Worm (Caenorhabditis elegans) whole organism, early embryonic: Measurements from ENCODE around the gene C35B1.7.

Source experiments
- B0310.2 ChIP-seq: sonication (generic microtip); optimal IDR thresholded peaks from 2 replicates; lab custom pipeline; 2016; ENCODE audit warnings: mild to moderate bottlenecking, missing genetic modification characterization, missing compliant biosample characterization
- aly-1 ChIP-seq: sonication (generic microtip); optimal IDR thresholded peaks from 2 replicates; lab custom pipeline; 2016; ENCODE audit warnings: missing genetic modification characterization, missing compliant biosample characterization
- ama-1 ChIP-seq: fragments of 150-350 bp; optimal IDR thresholded peaks from 2 replicates; lab custom pipeline; 2014
- ceh-36 ChIP-seq: sonication (generic microtip); optimal IDR thresholded peaks from 2 replicates; lab custom pipeline; 2016; ENCODE audit warnings: missing genetic modification characterization, inconsistent platforms, missing compliant biosample characterization
- ets-7 ChIP-seq: sonication (generic microtip); optimal IDR thresholded peaks from 2 replicates; lab custom pipeline; 2016; ENCODE audit warnings: missing genotype, missing genetic modification characterization, missing compliant biosample characterization
- hmg-4 ChIP-seq: fragments of 200-800 bp; sonication (Bioruptor generic); optimal IDR thresholded peaks from 2 replicates; lab custom pipeline; 2018; ENCODE audit warnings: mild to moderate bottlenecking, missing genetic modification characterization, missing compliant biosample characterization
- hnd-1 ChIP-seq: sonication (generic microtip); optimal IDR thresholded peaks from 2 replicates; lab custom pipeline; 2016; ENCODE audit warnings: missing genetic modification characterization, missing compliant biosample characterization
- pes-1 ChIP-seq: fragments of 200-800 bp; sonication (Bioruptor generic); IDR thresholded peaks from 2 replicates; pipeline ENCODE4 v1.3.6; 2022; ENCODE audit warnings: missing genetic modification reagents, missing genetic modification characterization, missing compliant biosample characterization
- scrt-1 ChIP-seq: fragments of 200-800 bp; sonication (Bioruptor generic); IDR thresholded peaks from 2 replicates; pipeline ENCODE4 v1.3.6; 2022; ENCODE audit warnings: missing genetic modification characterization, missing compliant biosample characterization
- sea-1 ChIP-seq: fragments of 200-800 bp; sonication (Bioruptor generic); conservative IDR thresholded peaks from 2 replicates; pipeline ENCODE4 v1.3.6; 2022; ENCODE audit warnings: missing genetic modification characterization, missing compliant biosample characterization
- tbx-11 ChIP-seq: fragments of 200-800 bp; sonication (Bioruptor generic); IDR thresholded peaks from 2 replicates; pipeline ENCODE4 v1.3.6; 2022; ENCODE audit warnings: missing genetic modification characterization, missing compliant biosample characterization
- tbx-37 ChIP-seq: fragments of 200-800 bp; sonication (Bioruptor generic); conservative IDR thresholded peaks from 2 replicates; pipeline ENCODE4 v1.3.6; 2022; ENCODE audit warnings: missing genetic modification reagents, missing genetic modification characterization, missing compliant biosample characterization
- tra-4 ChIP-seq: sonication (generic microtip); optimal IDR thresholded peaks from 2 replicates; lab custom pipeline; 2017; ENCODE audit warnings: missing genetic modification characterization, missing compliant biosample characterization

- TF ChIP-seq ama-1 (lab: Kevin White, UChicago): no peak
- TF ChIP-seq hnd-1 (tag; lab: Kevin White, UChicago): no peak
- TF ChIP-seq ceh-36 (tag; lab: Kevin White, UChicago): no peak
- TF ChIP-seq sea-1 (GFP tag; lab: Robert Waterston, UW): no peak
- TF ChIP-seq B0310.2: no peak
- TF ChIP-seq scrt-1 (GFP tag; lab: Robert Waterston, UW): no peak
- no peak for TF ChIP-seq pes-1 (GFP tag; lab: Robert Waterston, UW)
- TF ChIP-seq tra-4 (tag; lab: Kevin White, UChicago): no peak
- TF ChIP-seq tbx-37 (GFP tag; lab: Robert Waterston, UW): no peak
- TF ChIP-seq hmg-4: no peak
- no peak for TF ChIP-seq aly-1 (tag; lab: Kevin White, UChicago)
- TF ChIP-seq ets-7 (tag; lab: Kevin White, UChicago): no peak
- TF ChIP-seq tbx-11 (GFP tag; lab: Robert Waterston, UW): no peak
These were observed 28.6 kb downstream of the C35B1.7 start, which contains the start of gene F49F1.9 for ce11 chrIV:4137472-4137871.
